Worm (Caenorhabditis elegans): ENCODE results near the gene F56H9.2.

DNA sequence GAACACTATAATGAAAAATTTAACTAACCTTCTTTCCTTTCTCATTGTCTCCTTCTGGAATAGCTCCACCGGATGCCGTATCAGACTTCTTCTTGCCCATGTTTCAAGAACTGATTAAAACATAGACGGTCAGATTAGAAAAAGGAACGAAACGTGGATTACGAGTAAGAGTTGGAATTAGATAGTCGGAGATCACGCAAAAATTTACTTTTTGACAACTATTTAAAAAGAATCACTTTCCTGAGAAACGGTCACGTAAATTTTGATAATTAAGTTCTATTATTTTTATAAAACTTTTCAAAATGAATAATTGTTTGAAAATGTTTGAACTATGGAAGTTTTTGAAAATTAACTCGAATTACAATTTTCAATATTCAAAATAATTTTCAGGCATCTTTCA is 25.3 kb upstream of the F56H9.2 start, which contains the start of gene cyc-2.2:
- no peak for TF ChIP-seq W03F9.2 (tag; optimal IDR thresholded peaks at IDR 0.05)
- no peak for TF ChIP-seq dao-5 (tag; optimal IDR thresholded peaks at IDR 0.05)
